Fruit fly (Drosophila melanogaster): Measurements from ENCODE around the gene Ssdp.

Ssdp gene

DNA sequence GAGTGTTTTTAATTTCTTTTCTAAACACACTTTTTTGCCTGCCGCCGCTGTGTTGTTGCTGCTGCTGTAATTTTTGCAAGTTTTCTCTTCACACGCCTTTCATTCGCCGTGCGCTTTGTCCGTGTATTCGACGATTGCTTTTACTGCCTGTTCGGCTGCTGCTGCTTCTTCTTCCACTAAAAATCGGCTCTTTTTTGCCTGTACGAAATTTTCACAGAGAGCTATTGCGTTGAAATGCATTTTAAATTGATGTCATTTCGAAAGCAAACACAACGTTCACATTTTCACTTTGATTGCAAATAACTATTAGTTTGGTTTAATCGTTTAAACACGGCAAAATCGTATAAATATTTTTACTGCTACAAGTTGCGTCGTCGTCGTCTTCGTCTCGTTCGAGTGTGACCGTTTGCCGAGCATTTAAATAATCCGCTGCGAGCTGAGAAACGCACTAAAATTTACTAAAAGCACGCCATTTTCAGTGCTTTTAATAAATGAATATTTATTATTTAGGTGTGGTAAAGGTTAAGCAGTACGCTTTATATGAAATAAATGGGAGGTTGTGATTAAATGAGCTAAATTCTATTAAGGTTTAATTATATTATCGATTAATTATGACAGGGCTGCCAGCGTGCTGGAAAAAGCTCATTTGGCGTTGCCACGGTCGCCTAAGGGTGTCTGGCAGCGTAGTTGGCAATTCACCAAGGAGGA, at the start of gene Ssdp, which contains the start of gene CG7985 (continued):
- TF ChIP-seq hbn (GFP tag; IDR thresholded peaks at IDR 0.05; ENCODE audit: partially characterized antibody), result no peak
- TF ChIP-seq lov (optimal IDR thresholded peaks at IDR 0.05), result no peak
- no peak for TF ChIP-seq lov (GFP tag; IDR thresholded peaks at IDR 0.05)
- TF ChIP-seq Hmr (GFP tag; optimal IDR thresholded peaks at IDR 0.05), result peak; percentile 54
- no peak for TF ChIP-seq maf-S (GFP tag; optimal IDR thresholded peaks at IDR 0.05)
- peak; percentile 42 for TF ChIP-seq YL-1 (GFP tag; optimal IDR thresholded peaks at IDR 0.05)
- no peak for TF ChIP-seq CG3065 (GFP tag; optimal IDR thresholded peaks at IDR 0.05)
- no peak for TF ChIP-seq dan (GFP tag; IDR thresholded peaks at IDR 0.05)
- TF ChIP-seq CG16863 (GFP tag; optimal IDR thresholded peaks at IDR 0.05), result no peak
- no peak for TF ChIP-seq tup (GFP tag; optimal IDR thresholded peaks at IDR 0.05)
- no peak for TF ChIP-seq E2f2 (GFP tag; IDR thresholded peaks at IDR 0.05)
- no peak for TF ChIP-seq CG1529 (GFP tag; optimal IDR thresholded peaks at IDR 0.05)
- no peak for TF ChIP-seq ttk (GFP tag; IDR thresholded peaks at IDR 0.05)
- peak; percentile 64 for TF ChIP-seq trem (tag; optimal IDR thresholded peaks at IDR 0.05)
- peak; percentile 20 for TF ChIP-seq CG33213 (GFP tag; optimal IDR thresholded peaks at IDR 0.05)
- TF ChIP-seq CG32532 (GFP tag; IDR thresholded peaks at IDR 0.05), result no peak
- TF ChIP-seq disco-r (GFP tag; optimal IDR thresholded peaks at IDR 0.05), result no peak
- TF ChIP-seq Deaf1 (tag; optimal IDR thresholded peaks at IDR 0.05), result peak; percentile 90
- peak; percentile 66 for TF ChIP-seq Ets97D (GFP tag; optimal IDR thresholded peaks at IDR 0.05)
- TF ChIP-seq CG11093 (GFP tag; IDR thresholded peaks at IDR 0.05), result no peak
- TF ChIP-seq en (GFP tag; optimal IDR thresholded peaks at IDR 0.05), result no peak
- peak; percentile 66 for TF ChIP-seq BEAF-32 (GFP tag; optimal IDR thresholded peaks at IDR 0.05)
- no peak for TF ChIP-seq CG9876 (GFP tag; optimal IDR thresholded peaks at IDR 0.05)
- peak; percentile 74 for TF ChIP-seq CG12659 (GFP tag; optimal IDR thresholded peaks at IDR 0.05)
- TF ChIP-seq fd3F (GFP tag; optimal IDR thresholded peaks at IDR 0.05), result no peak
- TF ChIP-seq pita (GFP tag; optimal IDR thresholded peaks at IDR 0.05), result no peak
- no peak for TF ChIP-seq lola (GFP tag; optimal IDR thresholded peaks at IDR 0.05)
- TF ChIP-seq jigr1 (GFP tag; IDR thresholded peaks at IDR 0.05), result no peak
- no peak for TF ChIP-seq Pdp1 (GFP tag; optimal IDR thresholded peaks at IDR 0.05)
- TF ChIP-seq CTCF (GFP tag; optimal IDR thresholded peaks at IDR 0.05), result peak; percentile 16
- no peak for TF ChIP-seq wor (GFP tag; IDR thresholded peaks at IDR 0.05)
- TF ChIP-seq H15 (GFP tag; IDR thresholded peaks at IDR 0.05), result no peak
- no peak for TF ChIP-seq CG8290 (GFP tag; optimal IDR thresholded peaks at IDR 0.05)
- no peak for TF ChIP-seq CG8290 (tag; optimal IDR thresholded peaks at IDR 0.05)
- no peak for TF ChIP-seq pho (GFP tag; optimal IDR thresholded peaks at IDR 0.05)
- no peak for TF ChIP-seq CG32772 (GFP tag; IDR thresholded peaks at IDR 0.05)
- TF ChIP-seq stc (GFP tag; IDR thresholded peaks at IDR 0.05), result no peak
- no peak for TF ChIP-seq Sox102F (GFP tag; optimal IDR thresholded peaks at IDR 0.05)
- TF ChIP-seq sens (GFP tag), result peak; percentile 14
- no peak for TF ChIP-seq CG13287 (GFP tag; IDR thresholded peaks at IDR 0.05; ENCODE audit: partially characterized antibody)
- no peak for TF ChIP-seq bsh (GFP tag; optimal IDR thresholded peaks at IDR 0.05)
- TF ChIP-seq CG15514 (GFP tag; optimal IDR thresholded peaks at IDR 0.05), result peak; percentile 60
- no peak for TF ChIP-seq NK7.1 (GFP tag; optimal IDR thresholded peaks at IDR 0.05)
- no peak for TF ChIP-seq CG30431 (GFP tag; optimal IDR thresholded peaks at IDR 0.05)
- TF ChIP-seq CG16779 (GFP tag; IDR thresholded peaks at IDR 0.05), result no peak
- no peak for TF ChIP-seq D19A (tag; optimal IDR thresholded peaks at IDR 0.05)
- TF ChIP-seq sisA (GFP tag; IDR thresholded peaks at IDR 0.05), result no peak
- TF ChIP-seq CG11456 (GFP tag; IDR thresholded peaks at IDR 0.05), result no peak
- no peak for TF ChIP-seq Camta (GFP tag; optimal IDR thresholded peaks at IDR 0.05)
- TF ChIP-seq shn (GFP tag; optimal IDR thresholded peaks at IDR 0.05), result no peak
- no peak for TF ChIP-seq Asciz (GFP tag; optimal IDR thresholded peaks at IDR 0.05)
- no peak for TF ChIP-seq CG10543 (GFP tag; optimal IDR thresholded peaks at IDR 0.05)

Measured in whole organism, embryonic.